Fruit fly (Drosophila melanogaster): ENCODE measurements around the gene Taf12.
A peak's percentile ranks its signal among the peaks of the same experiment; 100 is the strongest.

The Taf12 gene

dm6 chr3R:11650105-11651039, 29.1 kb downstream of the Taf12 start, which contains the start of the genes Csk and Elp1:
TSS of gene Csk (minus strand) at chr3R:11650706.
TSS of gene Elp1 (plus strand) at chr3R:11650971.
- TF ChIP-seq CG17801 (GFP tag; optimal IDR thresholded peaks at IDR 0.05; ENCODE audit: partially characterized antibody): peak; percentile 55

- peak; percentile 74 for TF ChIP-seq CG17801 (GFP tag; optimal IDR thresholded peaks at IDR 0.05; ENCODE audit: partially characterized antibody)
These were observed 30.0 kb downstream of the Taf12 start for dm6 chr3R:11649449-11649848.

dm6 chr3R:11648356-11649355, 30.8 kb downstream of the Taf12 start:
- TF ChIP-seq CG17801 (GFP tag; optimal IDR thresholded peaks at IDR 0.05; ENCODE audit: partially characterized antibody): no peak

dm6 chr3R:11646826-11647225, 32.7 kb downstream of the Taf12 start:
- TF ChIP-seq CG17801 (GFP tag; optimal IDR thresholded peaks at IDR 0.05; ENCODE audit: partially characterized antibody): peak; percentile 83

- peak; percentile 39 for TF ChIP-seq CG17801 (GFP tag; optimal IDR thresholded peaks at IDR 0.05; ENCODE audit: partially characterized antibody)
These were observed 39.4 kb downstream of the Taf12 start for dm6 chr3R:11639946-11640588.

dm6 chr3R:11637586-11637985, 41.9 kb downstream of the Taf12 start:
- no peak for TF ChIP-seq CG17801 (GFP tag; optimal IDR thresholded peaks at IDR 0.05; ENCODE audit: partially characterized antibody)

- TF ChIP-seq CG17801 (GFP tag; optimal IDR thresholded peaks at IDR 0.05; ENCODE audit: partially characterized antibody): peak; percentile 7
These were observed 51.0 kb downstream of the Taf12 start, which contains the start of gene CG14712 for dm6 chr3R:11628416-11629041. TSS of gene CG14712 (plus strand) at chr3R:11628759.
